Worm (Caenorhabditis elegans) whole organism, L1 larva: ENCODE data around the gene grl-9.

Experiments
- F16B12.6 ChIP-seq: fragments of 150-350 bp; optimal IDR thresholded peaks from 2 replicates; lab custom pipeline; 2014; ENCODE audit warnings: missing biosample characterization, missing genetic modification characterization
- alr-1 ChIP-seq: fragments of 200-800 bp; sonication (Bioruptor generic); optimal IDR thresholded peaks from 2 replicates; lab custom pipeline; 2018; ENCODE audit warnings: borderline replicate concordance, mild to moderate bottlenecking, missing genetic modification characterization, missing compliant biosample characterization
- blmp-1 ChIP-seq: fragments of 150-350 bp; optimal IDR thresholded peaks from 2 replicates; lab custom pipeline; 2014; ENCODE audit warnings: missing biosample characterization, missing genetic modification characterization
- ceh-63 ChIP-seq: fragments of 200-800 bp; sonication (Bioruptor generic); optimal IDR thresholded peaks from 2 replicates; lab custom pipeline; 2018; ENCODE audit warnings: mild to moderate bottlenecking, missing genetic modification characterization, missing compliant biosample characterization
- ceh-8 ChIP-seq: fragments of 200-800 bp; sonication (Bioruptor generic); optimal IDR thresholded peaks from 2 replicates; lab custom pipeline; 2018; ENCODE audit warnings: mild to moderate bottlenecking, missing genetic modification characterization, moderate library complexity, missing compliant biosample characterization
- ceh-82 ChIP-seq, 3 experiments: fragments of 150-350 bp in 1 of 3; sonication (generic microtip) in 2 of 3; optimal IDR thresholded peaks; 2 replicates each; lab custom pipeline; 2014 to 2017; ENCODE audit warnings: missing biosample characterization in 3 of 3, missing genetic modification characterization in 3 of 3
- ceh-90 ChIP-seq: sonication (generic microtip); optimal IDR thresholded peaks from 2 replicates; lab custom pipeline; 2016; ENCODE audit warnings: missing genetic modification characterization, missing compliant biosample characterization
- ces-1 ChIP-seq: fragments of 150-350 bp; optimal IDR thresholded peaks from 2 replicates; lab custom pipeline; 2014; ENCODE audit warnings: missing biosample characterization, missing genetic modification reagents, missing genetic modification characterization
- dpl-1 ChIP-seq, 3 experiments: fragments of 150-350 bp in 2 of 3; sonication (generic microtip) in 1 of 3; optimal IDR thresholded peaks; 2 replicates each; lab custom pipeline; 2014 to 2017; ENCODE audit warnings: missing biosample characterization in 3 of 3, missing genetic modification characterization in 3 of 3, missing genetic modification reagents in 3 of 3
- dsc-1 ChIP-seq: sonication (generic microtip); optimal IDR thresholded peaks from 2 replicates; lab custom pipeline; 2016; ENCODE audit warnings: mild to moderate bottlenecking, missing genetic modification characterization, missing compliant biosample characterization
- efl-1 ChIP-seq, 4 experiments: fragments of 150-350 bp; optimal IDR thresholded peaks in 3 of 4; peaks in 1 of 4; 1 replicate in 1 of 4; 2 replicates in 3 of 4; lab custom pipeline; 2014; ENCODE audit warnings: missing biosample characterization in 2 of 4, missing genetic modification characterization in 2 of 4, missing genetic modification reagents in 2 of 4
- efl-3 ChIP-seq: fragments of 200-800 bp; sonication (Bioruptor generic); optimal IDR thresholded peaks from 2 replicates; lab custom pipeline; 2018; ENCODE audit warnings: mild to moderate bottlenecking, missing genetic modification characterization, missing compliant biosample characterization
- egl-13 ChIP-seq: sonication (generic microtip); optimal IDR thresholded peaks from 2 replicates; lab custom pipeline; 2016; ENCODE audit warnings: missing genotype, missing genetic modification reagents, missing genetic modification characterization, missing compliant biosample characterization
- egl-27 ChIP-seq, 2 experiments: fragments of 150-350 bp in 1 of 2; sonication (generic microtip); optimal IDR thresholded peaks; 3 replicates each; lab custom pipeline; 2017 to 2018; ENCODE audit warnings: missing biosample characterization in 2 of 2, missing genetic modification characterization in 2 of 2, missing genetic modification reagents in 2 of 2
- elt-2 ChIP-seq: sonication (generic microtip); optimal IDR thresholded peaks from 2 replicates; lab custom pipeline; 2016; ENCODE audit warnings: missing genetic modification characterization, mild to moderate bottlenecking, inconsistent platforms, missing compliant biosample characterization, missing genetic modification reagents
- elt-3 ChIP-seq, 6 experiments: fragments of 150-350 bp in 1 of 6; sonication (generic microtip); optimal IDR thresholded peaks; 2 replicates each; lab custom pipeline; 2017 to 2018; ENCODE audit warnings: missing biosample characterization in 6 of 6, missing genetic modification characterization in 6 of 6, inconsistent platforms in 1 of 6
- fkh-8 ChIP-seq: sonication (generic microtip); optimal IDR thresholded peaks from 2 replicates; lab custom pipeline; 2016; ENCODE audit warnings: mild to moderate bottlenecking, missing genetic modification characterization, missing compliant biosample characterization
- fos-1 ChIP-seq: fragments of 150-350 bp; optimal IDR thresholded peaks from 2 replicates; lab custom pipeline; 2014; ENCODE audit warnings: missing biosample characterization, missing genetic modification characterization
- grh-1 ChIP-seq: fragments of 200-800 bp; sonication (Bioruptor generic); IDR thresholded peaks from 2 replicates; pipeline ENCODE4 v1.3.6; 2022; ENCODE audit warnings: missing genetic modification reagents, missing genetic modification characterization, missing compliant biosample characterization
- hlh-4 ChIP-seq: sonication (generic microtip); optimal IDR thresholded peaks from 2 replicates; lab custom pipeline; 2016; ENCODE audit warnings: mild to moderate bottlenecking, missing genetic modification characterization, missing compliant biosample characterization
- irx-1 ChIP-seq: sonication (generic microtip); optimal IDR thresholded peaks from 2 replicates; lab custom pipeline; 2016; ENCODE audit warnings: missing genetic modification characterization, missing compliant biosample characterization
- jun-1 ChIP-seq: fragments of 150-350 bp; optimal IDR thresholded peaks from 2 replicates; lab custom pipeline; 2014; ENCODE audit warnings: missing biosample characterization, missing genetic modification reagents, missing genetic modification characterization
- lin-13 ChIP-seq: fragments of 150-350 bp; optimal IDR thresholded peaks from 2 replicates; lab custom pipeline; 2014; ENCODE audit warnings: missing biosample characterization, missing genetic modification reagents, missing genetic modification characterization
- lin-15B ChIP-seq: fragments of 150-350 bp; sonication (generic microtip); optimal IDR thresholded peaks from 3 replicates; lab custom pipeline; 2014; ENCODE audit warnings: missing biosample characterization, missing genetic modification characterization
- lir-3 ChIP-seq: sonication (generic microtip); optimal IDR thresholded peaks from 2 replicates; lab custom pipeline; 2016; ENCODE audit warnings: mild to moderate bottlenecking, missing genetic modification characterization, moderate library complexity, missing compliant biosample characterization; ENCODE audit not compliant: poor library complexity
- lsy-2 ChIP-seq, 2 experiments: fragments of 150-350 bp; optimal IDR thresholded peaks; 2 replicates each; lab custom pipeline; 2014; ENCODE audit warnings: missing biosample characterization in 2 of 2, missing genetic modification characterization in 2 of 2
- mab-9 ChIP-seq: fragments of 200-800 bp; sonication (Bioruptor generic); IDR thresholded peaks from 2 replicates; pipeline ENCODE4 v1.3.6; 2022; ENCODE audit warnings: missing genetic modification reagents, missing genetic modification characterization, missing compliant biosample characterization
- nhr-12 ChIP-seq: sonication (generic microtip); optimal IDR thresholded peaks from 2 replicates; lab custom pipeline; 2017; ENCODE audit warnings: missing biosample characterization, missing genetic modification characterization
- nhr-20 ChIP-seq: sonication (generic microtip); optimal IDR thresholded peaks from 2 replicates; lab custom pipeline; 2016; ENCODE audit warnings: mild to moderate bottlenecking, missing genetic modification characterization, missing compliant biosample characterization
- nhr-47 ChIP-seq: sonication (generic microtip); optimal IDR thresholded peaks from 2 replicates; lab custom pipeline; 2016; ENCODE audit warnings: mild to moderate bottlenecking, missing genetic modification characterization, moderate library complexity, missing compliant biosample characterization
- nhr-71 ChIP-seq: sonication (generic microtip); optimal IDR thresholded peaks from 2 replicates; lab custom pipeline; 2016; ENCODE audit warnings: mild to moderate bottlenecking, missing genetic modification characterization, moderate library complexity, missing compliant biosample characterization
- nhr-76 ChIP-seq: sonication (generic microtip); optimal IDR thresholded peaks from 2 replicates; lab custom pipeline; 2017; ENCODE audit warnings: missing biosample characterization, missing genetic modification characterization
- nhr-85 ChIP-seq: sonication (generic microtip); peaks from one replicate; lab custom pipeline; 2016; ENCODE audit warnings: missing genetic modification characterization, inconsistent platforms, missing compliant biosample characterization
- pag-3 ChIP-seq: sonication (generic microtip); optimal IDR thresholded peaks from 2 replicates; lab custom pipeline; 2017; ENCODE audit warnings: missing genetic modification characterization, mild to moderate bottlenecking, missing compliant biosample characterization, antibody characterized with exemption, borderline replicate concordance; ENCODE audit not compliant: insufficient read depth
- pax-3 ChIP-seq: fragments of 200-800 bp; sonication (Bioruptor generic); optimal IDR thresholded peaks from 2 replicates; lab custom pipeline; 2018; ENCODE audit warnings: mild to moderate bottlenecking, missing genetic modification characterization, moderate library complexity, missing compliant biosample characterization
- rnt-1 ChIP-seq: sonication (generic microtip); optimal IDR thresholded peaks from 2 replicates; lab custom pipeline; 2016; ENCODE audit warnings: mild to moderate bottlenecking, missing genetic modification characterization, moderate library complexity, missing compliant biosample characterization
- skn-1 ChIP-seq: fragments of 150-350 bp; optimal IDR thresholded peaks from 2 replicates; lab custom pipeline; 2014; ENCODE audit warnings: missing biosample characterization, missing genetic modification characterization
- snpc-4 ChIP-seq: fragments of 150-350 bp; optimal IDR thresholded peaks from 2 replicates; lab custom pipeline; 2014; ENCODE audit warnings: missing biosample characterization, missing genetic modification characterization
- sptf-1 ChIP-seq: fragments of 150-350 bp; optimal IDR thresholded peaks from 2 replicates; lab custom pipeline; 2014; ENCODE audit warnings: missing biosample characterization, missing genetic modification characterization
- swsn-7 ChIP-seq: sonication (generic microtip); optimal IDR thresholded peaks from 2 replicates; lab custom pipeline; 2016; ENCODE audit warnings: missing genetic modification characterization, missing compliant biosample characterization
- tbx-2 ChIP-seq: sonication (generic microtip); optimal IDR thresholded peaks from 2 replicates; lab custom pipeline; 2016; ENCODE audit warnings: missing genetic modification characterization, missing compliant biosample characterization
- tlp-1 ChIP-seq: fragments of 150-350 bp; optimal IDR thresholded peaks from 2 replicates; lab custom pipeline; 2014; ENCODE audit warnings: missing biosample characterization, missing genetic modification characterization
- unc-86 ChIP-seq: sonication (generic microtip); optimal IDR thresholded peaks from 2 replicates; lab custom pipeline; 2016; ENCODE audit warnings: missing genetic modification characterization, missing compliant biosample characterization
- unc-98 ChIP-seq: fragments of 200-800 bp; sonication (Bioruptor generic); IDR thresholded peaks from 2 replicates; pipeline ENCODE4 v1.3.6; 2022; ENCODE audit warnings: missing genetic modification characterization, missing compliant biosample characterization
- ztf-11 ChIP-seq, 2 experiments: sonication (generic microtip); optimal IDR thresholded peaks; 2 replicates each; lab custom pipeline; 2016 to 2017; ENCODE audit warnings: missing genetic modification characterization in 2 of 2, missing biosample characterization in 1 of 2, missing compliant biosample characterization in 1 of 2

Gene grl-9

DNA sequence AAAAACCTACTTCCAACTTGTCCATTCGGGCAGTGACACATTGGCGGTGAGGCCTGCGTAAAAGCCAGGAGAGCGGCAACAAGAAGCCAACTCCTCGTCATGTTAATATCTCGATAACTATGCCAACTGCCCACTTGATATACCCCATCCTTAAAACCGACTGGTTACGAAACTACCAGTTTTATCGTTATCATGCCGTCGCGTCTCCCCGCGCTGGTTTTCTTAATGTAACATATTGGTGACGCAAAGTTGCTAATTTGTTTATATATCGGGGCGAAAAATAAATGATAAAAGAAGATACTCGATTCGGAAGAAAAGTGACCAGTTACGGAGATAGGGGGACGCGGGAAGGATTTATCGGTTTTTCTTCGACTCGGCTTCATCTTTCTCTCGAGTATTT lies at the start of gene grl-9:
Gene grl-9 (minus strand): TSS at position 101 of the 400 bp plus-strand sequence.
- no peak for TF ChIP-seq snpc-4
- no peak for TF ChIP-seq ceh-8 (GFP tag; lab: Kevin White, UChicago)
- no peak for TF ChIP-seq ztf-11 (tag; optimal IDR thresholded peaks at IDR 0.05; lab: Kevin White, UChicago)
- TF ChIP-seq unc-98 (GFP tag; lab: Robert Waterston, UW) = no peak
- peak; percentile 24 for TF ChIP-seq blmp-1 (tag; lab: Kevin White, UChicago)
- no peak for TF ChIP-seq egl-13 (tag; lab: Kevin White, UChicago)
- TF ChIP-seq lin-15B (tag; lab: Kevin White, UChicago) = no peak
- no peak for TF ChIP-seq F16B12.6 (tag; lab: Kevin White, UChicago)
- no peak for TF ChIP-seq grh-1
- TF ChIP-seq egl-27 (tag; optimal IDR thresholded peaks at IDR 0.05; lab: Kevin White, UChicago) = no peak
- peak in 1 of 6 experiments; percentile 3 for TF ChIP-seq elt-3 (tag; optimal IDR thresholded peaks at IDR 0.05; lab: Kevin White, UChicago)
- TF ChIP-seq mab-9 = no peak
- TF ChIP-seq lir-3 = no peak
- TF ChIP-seq ceh-63 (GFP tag; lab: Kevin White, UChicago) = no peak
- no peak for TF ChIP-seq rnt-1 (tag; lab: Kevin White, UChicago)
- no peak for TF ChIP-seq sptf-1 (tag; lab: Kevin White, UChicago)
- TF ChIP-seq nhr-20 (tag; lab: Kevin White, UChicago) = no peak
- no peak for TF ChIP-seq efl-1 (optimal IDR thresholded peaks at IDR 0.05; lab: Kevin White, UChicago)
- TF ChIP-seq efl-1 (GFP tag; optimal IDR thresholded peaks at IDR 0.05 in 1 of 2; lab: Kevin White, UChicago) = peak in 1 of 2 experiments; percentile 53

DNA sequence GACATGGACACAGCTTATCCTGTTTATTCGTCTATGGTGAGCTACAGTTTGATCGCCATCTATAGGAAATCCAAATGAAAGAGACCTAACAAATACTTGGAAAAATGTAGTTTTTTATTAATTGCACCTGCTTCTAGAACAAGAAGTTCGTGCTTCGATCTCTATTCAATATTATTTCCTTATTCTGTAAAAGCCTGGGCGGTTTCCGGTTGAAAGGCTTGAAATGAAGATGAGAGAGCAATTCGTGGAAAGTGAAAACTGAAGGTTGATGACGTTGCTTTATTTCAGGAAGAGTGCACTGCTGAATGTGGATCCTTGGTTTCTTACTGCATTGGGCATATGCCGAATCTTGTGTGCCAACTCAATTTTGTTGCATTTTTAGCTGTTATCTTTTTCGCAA lies 49.2 kb upstream of the grl-9 start:
- TF ChIP-seq pax-3 (tag; lab: Kevin White, UChicago) (no peak), jun-1 (no peak), efl-1 (optimal IDR thresholded peaks at IDR 0.05; lab: Kevin White, UChicago) (no peak), efl-1 (GFP tag; optimal IDR thresholded peaks at IDR 0.05 in 1 of 2; lab: Kevin White, UChicago) (no peak), lsy-2 (tag; optimal IDR thresholded peaks at IDR 0.05; lab: Kevin White, UChicago) (no peak), nhr-76 (tag; lab: Kevin White, UChicago) (no peak), alr-1 (tag; lab: Kevin White, UChicago) (no peak), pag-3 (no peak), sptf-1 (tag; lab: Kevin White, UChicago) (no peak), unc-86 (tag; lab: Kevin White, UChicago) (no peak), ztf-11 (tag; optimal IDR thresholded peaks at IDR 0.05; lab: Kevin White, UChicago) (no peak), dsc-1 (tag; lab: Kevin White, UChicago) (no peak), dpl-1 (GFP tag; optimal IDR thresholded peaks at IDR 0.05; lab: Kevin White, UChicago) (no peak), ces-1 (GFP tag; lab: Kevin White, UChicago) (no peak), tlp-1 (no peak), ceh-82 (tag; optimal IDR thresholded peaks at IDR 0.05; lab: Kevin White, UChicago) (no peak), fkh-8 (tag; lab: Kevin White, UChicago) (peak; percentile 48), egl-13 (tag; lab: Kevin White, UChicago) (no peak), nhr-47 (tag; lab: Kevin White, UChicago) (peak; percentile 33), nhr-20 (tag; lab: Kevin White, UChicago) (no peak), rnt-1 (tag; lab: Kevin White, UChicago) (no peak), nhr-71 (tag; lab: Kevin White, UChicago) (peak; percentile 54), irx-1 (no peak), ceh-90 (tag; lab: Kevin White, UChicago) (no peak), efl-3 (no peak), nhr-12 (tag; lab: Kevin White, UChicago) (no peak), hlh-4 (peak; percentile 62), skn-1 (tag; lab: Kevin White, UChicago) (no peak), elt-2 (no peak), fos-1 (tag; lab: Kevin White, UChicago) (no peak), nhr-85 (tag; lab: Kevin White, UChicago) (no peak), lin-13 (no peak), swsn-7 (no peak), tbx-2 (no peak), mab-9 (no peak), egl-27 (tag; optimal IDR thresholded peaks at IDR 0.05; lab: Kevin White, UChicago) (no peak)
